Fruit fly (Drosophila melanogaster): ENCODE results near the gene Poc1.

DNA sequence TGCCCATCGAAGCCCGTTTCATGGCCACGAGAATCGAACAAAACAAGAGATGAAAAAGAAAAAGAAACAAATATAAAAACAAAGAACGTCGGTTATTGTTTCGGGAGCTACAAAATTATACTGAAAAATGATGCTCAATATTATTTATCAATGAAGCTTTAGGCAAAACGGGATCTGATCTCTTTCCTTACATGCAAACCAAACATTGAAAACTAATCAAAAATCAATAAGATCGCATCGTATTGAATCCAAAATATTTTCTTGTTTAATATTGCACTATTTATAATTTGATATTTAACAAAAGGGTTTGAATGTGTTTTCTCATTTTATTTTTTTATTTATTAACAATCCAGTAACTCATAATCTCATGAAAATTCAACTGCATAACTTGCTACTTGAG is 35.8 kb upstream of the Poc1 start, which contains the start of gene CG14106:
- TF ChIP-seq Pif1B (GFP tag; optimal IDR thresholded peaks at IDR 0.05) (no peak), CG14655 (GFP tag; optimal IDR thresholded peaks at IDR 0.05) (no peak), CG8159 (tag; optimal IDR thresholded peaks at IDR 0.05) (no peak), CG34367 (tag; optimal IDR thresholded peaks at IDR 0.05) (no peak), CG17806 (tag; optimal IDR thresholded peaks at IDR 0.05) (no peak), Pif1A (GFP tag; optimal IDR thresholded peaks at IDR 0.05) (no peak), CG10348 (GFP tag; IDR thresholded peaks at IDR 0.05) (no peak), Snoo (tag; optimal IDR thresholded peaks at IDR 0.05) (no peak), CG12605 (GFP tag; IDR thresholded peaks at IDR 0.05) (no peak), D1 (tag; optimal IDR thresholded peaks at IDR 0.05) (no peak), EcR (GFP tag; optimal IDR thresholded peaks at IDR 0.05) (no peak), Ets98B (GFP tag; IDR thresholded peaks at IDR 0.05) (no peak), gl (tag; optimal IDR thresholded peaks at IDR 0.05) (no peak)

Measured in whole organism, pupa.